Worm (Caenorhabditis elegans) whole organism, L1 larva: ENCODE measurements around the gene F14H3.5.

Experiments used
- C16A3.4 ChIP-seq: fragments of 150-350 bp; optimal IDR thresholded peaks from 2 replicates; lab custom pipeline; 2014; ENCODE audit warnings: missing biosample characterization, missing genetic modification characterization
- C34B4.2 ChIP-seq: sonication (generic microtip); optimal IDR thresholded peaks from 2 replicates; lab custom pipeline; 2017; ENCODE audit warnings: mild to moderate bottlenecking, missing genetic modification characterization, missing compliant biosample characterization
- Y116A8C.19 ChIP-seq: sonication (generic microtip); optimal IDR thresholded peaks from 2 replicates; lab custom pipeline; 2016; ENCODE audit warnings: missing compliant biosample characterization, missing genetic modification characterization, borderline replicate concordance
- ama-1 ChIP-seq: fragments of 150-350 bp; optimal IDR thresholded peaks from 2 replicates; lab custom pipeline; 2014
- blmp-1 ChIP-seq: fragments of 150-350 bp; optimal IDR thresholded peaks from 2 replicates; lab custom pipeline; 2014; ENCODE audit warnings: missing biosample characterization, missing genetic modification characterization
- ceh-63 ChIP-seq: fragments of 200-800 bp; sonication (Bioruptor generic); optimal IDR thresholded peaks from 2 replicates; lab custom pipeline; 2018; ENCODE audit warnings: mild to moderate bottlenecking, missing genetic modification characterization, missing compliant biosample characterization
- ceh-8 ChIP-seq: fragments of 200-800 bp; sonication (Bioruptor generic); optimal IDR thresholded peaks from 2 replicates; lab custom pipeline; 2018; ENCODE audit warnings: mild to moderate bottlenecking, missing genetic modification characterization, moderate library complexity, missing compliant biosample characterization
- ces-1 ChIP-seq: fragments of 150-350 bp; optimal IDR thresholded peaks from 2 replicates; lab custom pipeline; 2014; ENCODE audit warnings: missing biosample characterization, missing genetic modification reagents, missing genetic modification characterization
- dpl-1 ChIP-seq, 3 experiments: fragments of 150-350 bp in 2 of 3; sonication (generic microtip) in 1 of 3; optimal IDR thresholded peaks; 2 replicates each; lab custom pipeline; 2014 to 2017; ENCODE audit warnings: missing biosample characterization in 3 of 3, missing genetic modification characterization in 3 of 3, missing genetic modification reagents in 3 of 3
- dsc-1 ChIP-seq: sonication (generic microtip); optimal IDR thresholded peaks from 2 replicates; lab custom pipeline; 2016; ENCODE audit warnings: mild to moderate bottlenecking, missing genetic modification characterization, missing compliant biosample characterization
- efl-1 ChIP-seq, 4 experiments: fragments of 150-350 bp; optimal IDR thresholded peaks in 3 of 4; peaks in 1 of 4; 1 replicate in 1 of 4; 2 replicates in 3 of 4; lab custom pipeline; 2014; ENCODE audit warnings: missing biosample characterization in 2 of 4, missing genetic modification characterization in 2 of 4, missing genetic modification reagents in 2 of 4
- egl-13 ChIP-seq: sonication (generic microtip); optimal IDR thresholded peaks from 2 replicates; lab custom pipeline; 2016; ENCODE audit warnings: missing genotype, missing genetic modification reagents, missing genetic modification characterization, missing compliant biosample characterization
- ets-5 ChIP-seq: fragments of 200-800 bp; sonication (Bioruptor generic); IDR thresholded peaks from 2 replicates; pipeline ENCODE4 v1.3.6; 2022; ENCODE audit warnings: missing genetic modification characterization, missing compliant biosample characterization
- fkh-10 ChIP-seq: sonication (generic microtip); optimal IDR thresholded peaks from 2 replicates; lab custom pipeline; 2017; ENCODE audit warnings: missing biosample characterization, missing genetic modification reagents, missing genetic modification characterization
- fos-1 ChIP-seq: fragments of 150-350 bp; optimal IDR thresholded peaks from 2 replicates; lab custom pipeline; 2014; ENCODE audit warnings: missing biosample characterization, missing genetic modification characterization
- hlh-17 ChIP-seq: fragments of 200-800 bp; sonication (Bioruptor generic); optimal IDR thresholded peaks from 2 replicates; lab custom pipeline; 2018; ENCODE audit warnings: missing genetic modification characterization, mild to moderate bottlenecking, missing compliant biosample characterization, moderate library complexity, borderline replicate concordance
- irx-1 ChIP-seq: sonication (generic microtip); optimal IDR thresholded peaks from 2 replicates; lab custom pipeline; 2016; ENCODE audit warnings: missing genetic modification characterization, missing compliant biosample characterization
- isw-1 ChIP-seq: fragments of 200-800 bp; sonication (Bioruptor generic); IDR thresholded peaks from 2 replicates; pipeline ENCODE4 v1.3.6; 2022; ENCODE audit warnings: missing genetic modification characterization, missing compliant biosample characterization
- jun-1 ChIP-seq: fragments of 150-350 bp; optimal IDR thresholded peaks from 2 replicates; lab custom pipeline; 2014; ENCODE audit warnings: missing biosample characterization, missing genetic modification reagents, missing genetic modification characterization
- lin-13 ChIP-seq: fragments of 150-350 bp; optimal IDR thresholded peaks from 2 replicates; lab custom pipeline; 2014; ENCODE audit warnings: missing biosample characterization, missing genetic modification reagents, missing genetic modification characterization
- lin-35 ChIP-seq, 2 experiments: fragments of 150-350 bp; optimal IDR thresholded peaks; 2 replicates each; lab custom pipeline; 2014; ENCODE audit warnings: missing biosample characterization in 2 of 2, missing genetic modification characterization in 2 of 2, missing genetic modification reagents in 2 of 2
- lin-39 ChIP-seq: fragments of 150-350 bp; optimal IDR thresholded peaks from 2 replicates; lab custom pipeline; 2014; ENCODE audit warnings: missing biosample characterization, missing genetic modification reagents, missing genetic modification characterization
- lir-3 ChIP-seq: sonication (generic microtip); optimal IDR thresholded peaks from 2 replicates; lab custom pipeline; 2016; ENCODE audit warnings: mild to moderate bottlenecking, missing genetic modification characterization, moderate library complexity, missing compliant biosample characterization; ENCODE audit not compliant: poor library complexity
- lsy-2 ChIP-seq, 2 experiments: fragments of 150-350 bp; optimal IDR thresholded peaks; 2 replicates each; lab custom pipeline; 2014; ENCODE audit warnings: missing biosample characterization in 2 of 2, missing genetic modification characterization in 2 of 2
- mab-9 ChIP-seq: fragments of 200-800 bp; sonication (Bioruptor generic); IDR thresholded peaks from 2 replicates; pipeline ENCODE4 v1.3.6; 2022; ENCODE audit warnings: missing genetic modification reagents, missing genetic modification characterization, missing compliant biosample characterization
- mef-2 ChIP-seq: fragments of 150-350 bp; optimal IDR thresholded peaks from 2 replicates; lab custom pipeline; 2014; ENCODE audit warnings: missing biosample characterization, missing genetic modification characterization
- nhr-11 ChIP-seq: fragments of 150-350 bp; optimal IDR thresholded peaks from 2 replicates; lab custom pipeline; 2014; ENCODE audit warnings: missing biosample characterization, missing genetic modification characterization
- nhr-20 ChIP-seq: sonication (generic microtip); optimal IDR thresholded peaks from 2 replicates; lab custom pipeline; 2016; ENCODE audit warnings: mild to moderate bottlenecking, missing genetic modification characterization, missing compliant biosample characterization
- nhr-237 ChIP-seq: fragments of 150-350 bp; optimal IDR thresholded peaks from 2 replicates; lab custom pipeline; 2014; ENCODE audit warnings: missing biosample characterization, missing genetic modification characterization
- nhr-47 ChIP-seq: sonication (generic microtip); optimal IDR thresholded peaks from 2 replicates; lab custom pipeline; 2016; ENCODE audit warnings: mild to moderate bottlenecking, missing genetic modification characterization, moderate library complexity, missing compliant biosample characterization
- nhr-71 ChIP-seq: sonication (generic microtip); optimal IDR thresholded peaks from 2 replicates; lab custom pipeline; 2016; ENCODE audit warnings: mild to moderate bottlenecking, missing genetic modification characterization, moderate library complexity, missing compliant biosample characterization
- nhr-76 ChIP-seq: sonication (generic microtip); optimal IDR thresholded peaks from 2 replicates; lab custom pipeline; 2017; ENCODE audit warnings: missing biosample characterization, missing genetic modification characterization
- nhr-77 ChIP-seq: fragments of 150-350 bp; optimal IDR thresholded peaks from 2 replicates; lab custom pipeline; 2014; ENCODE audit warnings: missing biosample characterization, missing genetic modification characterization
- pqm-1 ChIP-seq: sonication (generic microtip); optimal IDR thresholded peaks from 3 replicates; lab custom pipeline; 2017; ENCODE audit warnings: missing biosample characterization, missing genetic modification characterization
- snpc-4 ChIP-seq: fragments of 150-350 bp; optimal IDR thresholded peaks from 2 replicates; lab custom pipeline; 2014; ENCODE audit warnings: missing biosample characterization, missing genetic modification characterization
- snu-23 ChIP-seq: sonication (generic microtip); optimal IDR thresholded peaks from 2 replicates; lab custom pipeline; 2016; ENCODE audit warnings: missing genetic modification characterization, missing compliant biosample characterization
- sox-4 ChIP-seq: sonication (generic microtip); optimal IDR thresholded peaks from 2 replicates; lab custom pipeline; 2016; ENCODE audit warnings: missing genetic modification characterization, missing compliant biosample characterization
- tbx-2 ChIP-seq: sonication (generic microtip); optimal IDR thresholded peaks from 2 replicates; lab custom pipeline; 2016; ENCODE audit warnings: missing genetic modification characterization, missing compliant biosample characterization
- unc-130 ChIP-seq: fragments of 150-350 bp; optimal IDR thresholded peaks from 2 replicates; lab custom pipeline; 2017; ENCODE audit warnings: missing biosample characterization, missing genetic modification characterization, inconsistent platforms
- unc-30 ChIP-seq: sonication (generic microtip); optimal IDR thresholded peaks from 2 replicates; lab custom pipeline; 2017; ENCODE audit warnings: missing biosample characterization, missing genetic modification characterization
- unc-98 ChIP-seq: fragments of 200-800 bp; sonication (Bioruptor generic); IDR thresholded peaks from 2 replicates; pipeline ENCODE4 v1.3.6; 2022; ENCODE audit warnings: missing genetic modification characterization, missing compliant biosample characterization
- vab-15 ChIP-seq: sonication (generic microtip); optimal IDR thresholded peaks from 2 replicates; lab custom pipeline; 2017; ENCODE audit warnings: missing genotype, mild to moderate bottlenecking, missing genetic modification characterization, missing compliant biosample characterization
- ztf-4 ChIP-seq: fragments of 150-350 bp; optimal IDR thresholded peaks from 2 replicates; lab custom pipeline; 2014; ENCODE audit warnings: missing biosample characterization, missing genetic modification characterization

F14H3.5 gene

ce11 chrV:16022600-16022999 lies 34.3 kb downstream of the F14H3.5 start (continued):
- TF ChIP-seq efl-1 (optimal IDR thresholded peaks at IDR 0.05; lab: Kevin White, UChicago) (peak; percentile 92 to 95), efl-1 (GFP tag; optimal IDR thresholded peaks at IDR 0.05 in 1 of 2; lab: Kevin White, UChicago) (peak; percentile 92 to 99)
- TF ChIP-seq, all 84 proteins: peak for 27

- TF ChIP-seq nhr-20 (tag; lab: Kevin White, UChicago) (no peak), fkh-10 (GFP tag; lab: Kevin White, UChicago) (no peak), nhr-77 (tag; lab: Kevin White, UChicago) (no peak), unc-130 (tag; lab: Kevin White, UChicago) (no peak), C34B4.2 (tag; lab: Kevin White, UChicago) (no peak), jun-1 (tag; lab: Kevin White, UChicago) (no peak), hlh-17 (GFP tag; lab: Kevin White, UChicago) (no peak), unc-98 (GFP tag; lab: Robert Waterston, UW) (no peak), lin-13 (no peak), sox-4 (tag; lab: Kevin White, UChicago) (no peak), Y116A8C.19 (no peak), nhr-76 (tag; lab: Kevin White, UChicago) (no peak)
Observed at ce11 chrV:16020042-16020441, 36.8 kb downstream of the F14H3.5 start, which contains the start of gene srx-44. Gene srx-44 (plus strand): TSS chrV:16020342.

ce11 chrV:16017671-16018070 lies 39.2 kb downstream of the F14H3.5 start, which contains the start of gene srx-43:
Gene srx-43 (plus strand): TSS chrV:16017971.
- TF ChIP-seq dpl-1 (GFP tag; optimal IDR thresholded peaks at IDR 0.05; lab: Kevin White, UChicago) (no peak), fos-1 (tag; lab: Kevin White, UChicago) (no peak), lin-39 (tag; lab: Kevin White, UChicago) (no peak), ama-1 (lab: Kevin White, UChicago) (no peak), nhr-11 (tag; lab: Kevin White, UChicago) (no peak), vab-15 (tag; lab: Kevin White, UChicago) (no peak), egl-13 (tag; lab: Kevin White, UChicago) (no peak), snu-23 (GFP tag; lab: Kevin White, UChicago) (no peak)

- no peak for TF ChIP-seq lsy-2 (tag; optimal IDR thresholded peaks at IDR 0.05; lab: Kevin White, UChicago)
- no peak for TF ChIP-seq isw-1 (GFP tag; lab: Robert Waterston, UW)
- TF ChIP-seq ceh-8 (GFP tag; lab: Kevin White, UChicago) = peak; percentile 66
- TF ChIP-seq ets-5 (GFP tag; lab: Robert Waterston, UW) = no peak
- no peak for TF ChIP-seq ceh-63 (GFP tag; lab: Kevin White, UChicago)
- no peak for TF ChIP-seq ztf-4 (tag; lab: Kevin White, UChicago)
Observed at ce11 chrV:16016977-16017376, 39.9 kb downstream of the F14H3.5 start.

ce11 chrV:16015652-16016051 lies 41.2 kb downstream of the F14H3.5 start, which contains the start of gene str-232:
Gene str-232 (minus strand): TSS chrV:16015752.
- no peak for TF ChIP-seq irx-1
- TF ChIP-seq lir-3 = no peak
- TF ChIP-seq mab-9 (GFP tag; lab: Robert Waterston, UW) = no peak
- TF ChIP-seq mef-2 = no peak
- no peak for TF ChIP-seq nhr-71 (tag; lab: Kevin White, UChicago)
- no peak for TF ChIP-seq nhr-237 (tag; lab: Kevin White, UChicago)
- no peak for TF ChIP-seq ces-1
- no peak for TF ChIP-seq lin-35 (GFP tag; optimal IDR thresholded peaks at IDR 0.05; lab: Kevin White, UChicago)
- no peak for TF ChIP-seq ztf-4 (tag; lab: Kevin White, UChicago)
- no peak for TF ChIP-seq snpc-4 (tag; lab: Kevin White, UChicago)
- no peak for TF ChIP-seq C16A3.4 (tag; lab: Kevin White, UChicago)
- TF ChIP-seq unc-30 (tag; lab: Kevin White, UChicago) = no peak
- TF ChIP-seq blmp-1 (tag; lab: Kevin White, UChicago) = no peak
- TF ChIP-seq pqm-1 (tag; lab: Kevin White, UChicago) = no peak
- no peak for TF ChIP-seq sox-4 (tag; lab: Kevin White, UChicago)
- no peak for TF ChIP-seq unc-98 (GFP tag; lab: Robert Waterston, UW)
- TF ChIP-seq dsc-1 (tag; lab: Kevin White, UChicago) = no peak
- no peak for TF ChIP-seq tbx-2 (tag; lab: Kevin White, UChicago)
- TF ChIP-seq nhr-47 (tag; lab: Kevin White, UChicago) = no peak
